Worm (Caenorhabditis elegans) whole organism, L4 larva: ENCODE measurements around the gene Y67D8C.2.
"Not testable (repeated sequence)": the region's sequence is repeated elsewhere in the genome, so short reads cannot be mapped to it uniquely, and the experiment has no call there.

ENCODE experiments used
- D1046.2 ChIP-seq: fragments of 200-800 bp; sonication (Bioruptor generic); IDR thresholded peaks from 2 replicates; pipeline ENCODE4 v1.3.6; 2022; ENCODE audit warnings: missing genetic modification characterization, missing compliant biosample characterization
- F10B5.3 ChIP-seq: sonication (generic microtip); optimal IDR thresholded peaks from 2 replicates; lab custom pipeline; 2016; ENCODE audit warnings: mild to moderate bottlenecking, missing genetic modification characterization, missing compliant biosample characterization
- F37D6.2 ChIP-seq: sonication (generic microtip); optimal IDR thresholded peaks from 2 replicates; lab custom pipeline; 2016; ENCODE audit warnings: mild to moderate bottlenecking, missing genetic modification characterization, missing compliant biosample characterization
- F44E2.7 ChIP-seq: fragments of 200-800 bp; sonication (Bioruptor generic); IDR thresholded peaks from 2 replicates; pipeline ENCODE4 v2.1.2; 2022; ENCODE audit warnings: missing genetic modification characterization, missing compliant biosample characterization
- F49E8.2 ChIP-seq: sonication (generic microtip); optimal IDR thresholded peaks from 2 replicates; lab custom pipeline; 2016; ENCODE audit warnings: missing compliant biosample characterization, mild to moderate bottlenecking, missing genetic modification characterization, borderline replicate concordance
- Y48G9A.11 ChIP-seq: fragments of 200-800 bp; sonication (Bioruptor generic); IDR thresholded peaks from 2 replicates; pipeline ENCODE4 v1.3.6; 2022; ENCODE audit warnings: missing genetic modification reagents, missing genetic modification characterization, missing compliant biosample characterization
- Y5F2A.4 ChIP-seq: fragments of 200-800 bp; sonication (Bioruptor generic); optimal IDR thresholded peaks from 2 replicates; lab custom pipeline; 2018; ENCODE audit warnings: mild to moderate bottlenecking, missing genetic modification characterization, missing compliant biosample characterization
- ZK337.2 ChIP-seq: fragments of 200-800 bp; sonication (Bioruptor generic); IDR thresholded peaks from 2 replicates; pipeline ENCODE4 v1.3.6; 2022; ENCODE audit warnings: missing genetic modification reagents, missing genetic modification characterization, missing compliant biosample characterization
- aha-1 ChIP-seq: fragments of 150-350 bp; peaks from one replicate; lab custom pipeline; 2014; ENCODE audit warnings: missing biosample characterization, missing genetic modification characterization
- arid-1 ChIP-seq: fragments of 200-800 bp; sonication (Bioruptor generic); conservative IDR thresholded peaks from 2 replicates; pipeline ENCODE4 v1.3.6; 2022; ENCODE audit warnings: missing genetic modification reagents, missing genetic modification characterization, missing compliant biosample characterization
- ceh-20 ChIP-seq: fragments of 200-800 bp; sonication (Bioruptor generic); IDR thresholded peaks from 2 replicates; pipeline ENCODE4 v1.3.6; 2022; ENCODE audit warnings: missing genetic modification reagents, missing genetic modification characterization, missing compliant biosample characterization
- ctbp-1 ChIP-seq: fragments of 200-800 bp; sonication (Bioruptor generic); IDR thresholded peaks from 2 replicates; pipeline ENCODE4 v1.3.6; 2022; ENCODE audit warnings: missing genetic modification reagents, missing genetic modification characterization, missing compliant biosample characterization
- daf-16 ChIP-seq, 3 experiments: sonication (generic microtip); optimal IDR thresholded peaks; 2 replicates each; lab custom pipeline; 2016 to 2017; ENCODE audit warnings: missing genetic modification characterization in 3 of 3, missing genetic modification reagents in 3 of 3, mild to moderate bottlenecking in 2 of 3, missing compliant biosample characterization in 2 of 3, missing biosample characterization in 1 of 3, moderate library complexity in 1 of 3
- daf-8 ChIP-seq: fragments of 200-800 bp; sonication (Bioruptor generic); IDR thresholded peaks from 2 replicates; pipeline ENCODE4 v1.3.6; 2022; ENCODE audit warnings: missing genetic modification characterization, missing compliant biosample characterization
- dmd-6 ChIP-seq: fragments of 200-800 bp; sonication (Bioruptor generic); IDR thresholded peaks from 2 replicates; pipeline ENCODE4 v1.3.6; 2022; ENCODE audit warnings: missing genetic modification reagents, missing genetic modification characterization, missing compliant biosample characterization
- dmd-9 ChIP-seq: fragments of 200-800 bp; sonication (Bioruptor generic); IDR thresholded peaks from 2 replicates; pipeline ENCODE4 v1.3.6; 2022; ENCODE audit warnings: missing genetic modification reagents, missing genetic modification characterization, missing compliant biosample characterization
- dpl-1 ChIP-seq: fragments of 150-350 bp; optimal IDR thresholded peaks from 2 replicates; lab custom pipeline; 2014; ENCODE audit warnings: missing biosample characterization, missing genetic modification reagents, missing genetic modification characterization
- egl-43 ChIP-seq: fragments of 200-800 bp; sonication (Bioruptor generic); IDR thresholded peaks from 2 replicates; pipeline ENCODE4 v1.3.6; 2022; ENCODE audit warnings: missing genetic modification reagents, missing genetic modification characterization, missing compliant biosample characterization
- gei-8 ChIP-seq: fragments of 200-800 bp; sonication (Bioruptor generic); optimal IDR thresholded peaks from 2 replicates; lab custom pipeline; 2018; ENCODE audit warnings: mild to moderate bottlenecking, missing genetic modification characterization, missing compliant biosample characterization
- hlh-11 ChIP-seq: fragments of 200-800 bp; sonication (Bioruptor generic); optimal IDR thresholded peaks from 2 replicates; lab custom pipeline; 2018; ENCODE audit warnings: mild to moderate bottlenecking, missing genetic modification characterization, missing compliant biosample characterization
- hmg-1.1 ChIP-seq: fragments of 200-800 bp; sonication (Bioruptor generic); IDR thresholded peaks from 2 replicates; pipeline ENCODE4 v1.3.6; 2022; ENCODE audit warnings: missing genetic modification reagents, missing genetic modification characterization, missing compliant biosample characterization
- jun-1 ChIP-seq: fragments of 150-350 bp; optimal IDR thresholded peaks from 2 replicates; lab custom pipeline; 2014; ENCODE audit warnings: missing biosample characterization, missing genetic modification reagents, missing genetic modification characterization
- lim-7 ChIP-seq: fragments of 200-800 bp; sonication (Bioruptor generic); IDR thresholded peaks from 2 replicates; pipeline ENCODE4 v1.3.6; 2022; ENCODE audit warnings: missing genetic modification characterization, missing compliant biosample characterization
- lin-13 ChIP-seq: fragments of 150-350 bp; optimal IDR thresholded peaks from 2 replicates; lab custom pipeline; 2014; ENCODE audit warnings: missing biosample characterization, missing genetic modification reagents, missing genetic modification characterization
- lin-15B ChIP-seq: fragments of 150-350 bp; sonication (generic microtip); optimal IDR thresholded peaks from 3 replicates; lab custom pipeline; 2014; ENCODE audit warnings: missing biosample characterization, missing genetic modification characterization
- lin-38 ChIP-seq: fragments of 200-800 bp; sonication (Bioruptor generic); IDR thresholded peaks from 2 replicates; pipeline ENCODE4 v1.3.6; 2022; ENCODE audit warnings: missing genetic modification reagents, missing genetic modification characterization, missing compliant biosample characterization
- madf-5 ChIP-seq, 2 experiments: fragments of 200-800 bp; sonication (Bioruptor generic); IDR thresholded peaks; 2 replicates each; pipeline ENCODE4 v1.3.6; 2022; ENCODE audit warnings: missing compliant biosample characterization in 2 of 2, missing genetic modification characterization in 2 of 2
- madf-9 ChIP-seq: fragments of 200-800 bp; sonication (Bioruptor generic); conservative IDR thresholded peaks from 2 replicates; pipeline ENCODE4 v1.3.6; 2022; ENCODE audit warnings: missing genetic modification reagents, missing genetic modification characterization, missing compliant biosample characterization
- mdl-1 ChIP-seq, 2 experiments: fragments of 150-350 bp in 1 of 2; sonication (generic microtip) in 1 of 2; optimal IDR thresholded peaks; 2 replicates each; lab custom pipeline; 2014 to 2017; ENCODE audit warnings: missing biosample characterization in 2 of 2, missing genetic modification characterization in 2 of 2
- mep-1 ChIP-seq: fragments of 150-350 bp; sonication (generic microtip); optimal IDR thresholded peaks from 3 replicates; lab custom pipeline; 2014; ENCODE audit warnings: missing biosample characterization, missing genetic modification characterization
- nhr-11 ChIP-seq: fragments of 150-350 bp; optimal IDR thresholded peaks from 2 replicates; lab custom pipeline; 2014; ENCODE audit warnings: missing biosample characterization, missing genetic modification characterization
- nhr-111 ChIP-seq: fragments of 200-800 bp; sonication (Bioruptor generic); optimal IDR thresholded peaks from 2 replicates; lab custom pipeline; 2018; ENCODE audit warnings: mild to moderate bottlenecking, missing genetic modification characterization, missing compliant biosample characterization
- nhr-25 ChIP-seq: sonication (generic microtip); optimal IDR thresholded peaks from 2 replicates; lab custom pipeline; 2017; ENCODE audit warnings: missing genetic modification characterization, mild to moderate bottlenecking, missing compliant biosample characterization, antibody characterized with exemption, moderate library complexity, borderline replicate concordance; ENCODE audit not compliant: insufficient read depth
- nhr-28 ChIP-seq: fragments of 150-350 bp; optimal IDR thresholded peaks from 2 replicates; lab custom pipeline; 2014; ENCODE audit warnings: missing biosample characterization, missing genetic modification characterization
- nhr-41 ChIP-seq: fragments of 200-800 bp; sonication (Bioruptor generic); IDR thresholded peaks from 2 replicates; pipeline ENCODE4 v1.3.6; 2022; ENCODE audit warnings: missing genetic modification reagents, missing genetic modification characterization, missing compliant biosample characterization
- pha-4 ChIP-seq, 2 experiments: fragments of 150-350 bp in 1 of 2; fragments of 200-800 bp in 1 of 2; sonication (Bioruptor generic) in 1 of 2; IDR thresholded peaks in 1 of 2; optimal IDR thresholded peaks in 1 of 2; 2 replicates each; pipeline versions ENCODE4 v1.3.6 to Lab custom; 2014 to 2022; ENCODE audit warnings: missing genetic modification characterization in 2 of 2, missing genetic modification reagents in 2 of 2, missing biosample characterization in 1 of 2, missing compliant biosample characterization in 1 of 2
- php-3 ChIP-seq: fragments of 200-800 bp; sonication (Bioruptor generic); IDR thresholded peaks from 2 replicates; pipeline ENCODE4 v1.3.6; 2022; ENCODE audit warnings: missing genetic modification reagents, missing genetic modification characterization, missing compliant biosample characterization
- rbr-2 ChIP-seq: sonication (generic microtip); optimal IDR thresholded peaks from 2 replicates; lab custom pipeline; 2016; ENCODE audit warnings: missing genotype, missing genetic modification characterization, missing compliant biosample characterization
- saeg-2 ChIP-seq: fragments of 200-800 bp; sonication (Bioruptor generic); IDR thresholded peaks from 2 replicates; pipeline ENCODE4 v1.3.6; 2022; ENCODE audit warnings: missing genetic modification reagents, missing genetic modification characterization, missing compliant biosample characterization
- sdz-12 ChIP-seq: fragments of 200-800 bp; sonication (Bioruptor generic); optimal IDR thresholded peaks from 2 replicates; lab custom pipeline; 2018; ENCODE audit warnings: mild to moderate bottlenecking, missing genetic modification characterization, missing compliant biosample characterization
- snpc-1.2 ChIP-seq: fragments of 200-800 bp; sonication (Bioruptor generic); IDR thresholded peaks from 2 replicates; pipeline ENCODE4 v1.3.6; 2022; ENCODE audit warnings: missing genetic modification reagents, missing genetic modification characterization, missing compliant biosample characterization
- spr-1 ChIP-seq: sonication (generic microtip); optimal IDR thresholded peaks from 2 replicates; lab custom pipeline; 2016; ENCODE audit warnings: mild to moderate bottlenecking, missing genetic modification characterization, missing compliant biosample characterization
- spr-3 ChIP-seq: fragments of 200-800 bp; sonication (Bioruptor generic); optimal IDR thresholded peaks from 2 replicates; lab custom pipeline; 2018; ENCODE audit warnings: mild to moderate bottlenecking, missing genetic modification characterization, missing compliant biosample characterization
- tag-97 ChIP-seq: fragments of 200-800 bp; sonication (Bioruptor generic); IDR thresholded peaks from 2 replicates; pipeline ENCODE4 v1.3.6; 2022; ENCODE audit warnings: missing genetic modification characterization, missing compliant biosample characterization
- unc-62 ChIP-seq, 3 experiments: fragments of 150-350 bp in 1 of 3; sonication (generic microtip); optimal IDR thresholded peaks in 2 of 3; peaks in 1 of 3; 1 replicate in 1 of 3; 2 replicates in 2 of 3; lab custom pipeline; 2014 to 2017; ENCODE audit warnings: missing biosample characterization in 3 of 3, missing genetic modification characterization in 3 of 3, missing genetic modification reagents in 3 of 3, missing genotype in 1 of 3
- zip-11 ChIP-seq: fragments of 200-800 bp; sonication (Bioruptor generic); IDR thresholded peaks from 2 replicates; pipeline ENCODE4 v1.3.6; 2022; ENCODE audit warnings: missing genetic modification characterization, missing compliant biosample characterization

The Y67D8C.2 gene

ce11 chrIV:3050054-3050990 is 21.8 kb upstream of the Y67D8C.2 start, which contains the start of gene eel-1:
Gene eel-1, minus strand, starts transcription at chrIV:3050104.
- TF ChIP-seq daf-8 = peak; percentile 77; the same call in 1 of the 2 replicates
- TF ChIP-seq unc-62 (GFP tag; optimal IDR thresholded peaks at IDR 0.05 in 1 of 2; lab: Kevin White, UChicago) = peak in 1 of 2 experiments; percentile 99
- not testable (repeated sequence) for TF ChIP-seq unc-62, pha-4 (tag; optimal IDR thresholded peaks at IDR 0.05; lab: Kevin White, UChicago)
- TF ChIP-seq dpl-1 (GFP tag; lab: Kevin White, UChicago) = peak; percentile 95
- peak; percentile 58 for TF ChIP-seq Y5F2A.4 (GFP tag; lab: Kevin White, UChicago)
- peak; percentile 90 for TF ChIP-seq spr-1 (tag; lab: Kevin White, UChicago)
- TF ChIP-seq nhr-111 = peak; percentile 22
- TF ChIP-seq arid-1 = peak; percentile 98
- TF ChIP-seq F44E2.7 = peak; percentile 88
- peak; percentile 97 for TF ChIP-seq ctbp-1 (GFP tag; lab: Robert Waterston, UW)
- TF ChIP-seq spr-3 (GFP tag; lab: Kevin White, UChicago) = peak; percentile 77
- peak; percentile 81 for TF ChIP-seq nhr-11
- peak; percentile 73 for TF ChIP-seq jun-1 (tag; lab: Kevin White, UChicago)
- peak; percentile 100 for TF ChIP-seq D1046.2 (GFP tag; lab: Robert Waterston, UW)
- TF ChIP-seq snpc-1.2 (GFP tag; lab: Robert Waterston, UW) = peak; percentile 93
- peak; percentile 98 for TF ChIP-seq egl-43 (GFP tag; lab: Robert Waterston, UW)
- TF ChIP-seq daf-16 (GFP tag; optimal IDR thresholded peaks at IDR 0.05; lab: Kevin White, UChicago) = peak; percentile 38 to 75
- peak; percentile 62 for TF ChIP-seq daf-16 (tag; optimal IDR thresholded peaks at IDR 0.05; lab: Kevin White, UChicago)
- TF ChIP-seq ZK337.2 (GFP tag; lab: Robert Waterston, UW) = peak; percentile 99
- peak; percentile 99 for TF ChIP-seq ceh-20 (GFP tag; lab: Robert Waterston, UW)
- peak; percentile 100 for TF ChIP-seq dmd-9 (GFP tag; lab: Robert Waterston, UW)
- peak; percentile 96 for TF ChIP-seq saeg-2
- TF ChIP-seq sdz-12 (GFP tag; lab: Kevin White, UChicago) = peak; percentile 92
- peak; percentile 99 for TF ChIP-seq aha-1
- TF ChIP-seq mep-1 (tag; lab: Kevin White, UChicago) = peak; percentile 97
- peak; percentile 81; the same call in 1 of the 2 replicates for TF ChIP-seq zip-11 (GFP tag; lab: Robert Waterston, UW)
- TF ChIP-seq pha-4 (GFP tag; IDR thresholded peaks at IDR 0.05; lab: Robert Waterston, UW) = peak; percentile 97
- TF ChIP-seq hmg-1.1 (GFP tag; lab: Robert Waterston, UW) = peak; percentile 96
- TF ChIP-seq lin-13 = peak; percentile 95
- peak; percentile 96 for TF ChIP-seq Y48G9A.11 (GFP tag; lab: Robert Waterston, UW)
- TF ChIP-seq madf-5 (GFP tag; IDR thresholded peaks at IDR 0.05; lab: Robert Waterston, UW) = peak; percentile 98
- peak; percentile 82 for TF ChIP-seq nhr-25
- TF ChIP-seq nhr-41 (GFP tag; lab: Robert Waterston, UW) = peak; percentile 92
- peak; percentile 52 for TF ChIP-seq F10B5.3 (tag; lab: Kevin White, UChicago)
- TF ChIP-seq php-3 (GFP tag; lab: Robert Waterston, UW) = peak; percentile 100
- peak; percentile 65 for TF ChIP-seq gei-8 (GFP tag; lab: Kevin White, UChicago)
- peak; percentile 98 for TF ChIP-seq dmd-6 (GFP tag; lab: Robert Waterston, UW)
- peak; percentile 70 for TF ChIP-seq lin-15B (tag; lab: Kevin White, UChicago)
- peak; percentile 95 for TF ChIP-seq tag-97 (GFP tag; lab: Robert Waterston, UW)
- TF ChIP-seq F49E8.2 = peak; percentile 84
- peak; percentile 95 for TF ChIP-seq rbr-2 (tag; lab: Kevin White, UChicago)
- TF ChIP-seq lim-7 (GFP tag; lab: Robert Waterston, UW) = peak; percentile 90
- TF ChIP-seq mdl-1 (tag; optimal IDR thresholded peaks at IDR 0.05; lab: Kevin White, UChicago) = peak; percentile 35 to 61
- peak; percentile 56 for TF ChIP-seq nhr-28 (tag; lab: Kevin White, UChicago)
- TF ChIP-seq madf-9 (GFP tag; lab: Robert Waterston, UW) = peak; percentile 99
- TF ChIP-seq lin-38 (GFP tag; lab: Robert Waterston, UW) = peak; percentile 98
- TF ChIP-seq F37D6.2 (tag; lab: Kevin White, UChicago) = peak; percentile 93
- peak; percentile 87 for TF ChIP-seq hlh-11 (tag; lab: Kevin White, UChicago)
